Fruit fly (Drosophila melanogaster): Measurements from ENCODE around the gene dpr16.

Gene dpr16

dm6 chr3R:5108034-5108433 lies 42.7 kb upstream of the dpr16 start (continued):
- TF ChIP-seq bigmax (GFP tag; optimal IDR thresholded peaks at IDR 0.05) = peak; percentile 65
- peak; percentile 47; the same call in 1 of the 3 replicates for TF ChIP-seq CG7357 (GFP tag; IDR thresholded peaks at IDR 0.05)
- no peak for TF ChIP-seq D (optimal IDR thresholded peaks at IDR 0.05)
- TF ChIP-seq D (GFP tag; optimal IDR thresholded peaks at IDR 0.05) = peak; percentile 91
- TF ChIP-seq C15 (GFP tag; IDR thresholded peaks at IDR 0.05) = peak; percentile 31; the same call in 1 of the 3 replicates
- TF ChIP-seq exex (tag; optimal IDR thresholded peaks at IDR 0.05) = peak; percentile 70
- TF ChIP-seq her (GFP tag; optimal IDR thresholded peaks at IDR 0.05) = peak; percentile 75
- TF ChIP-seq Oaz (GFP tag; IDR thresholded peaks at IDR 0.05) = no peak
- peak in 1 of 3 experiments; percentile 83 for TF ChIP-seq Stat92E (GFP tag; optimal IDR thresholded peaks at IDR 0.05)
- peak; percentile 93 for TF ChIP-seq CG12769 (tag; optimal IDR thresholded peaks at IDR 0.05)
- TF ChIP-seq dimm (GFP tag; IDR thresholded peaks at IDR 0.05) = no peak
- TF ChIP-seq Ptx1 (GFP tag; IDR thresholded peaks at IDR 0.05) = no peak
- TF ChIP-seq Hr39 (optimal IDR thresholded peaks at IDR 0.05) = no peak
- peak; percentile 85 for TF ChIP-seq CG12219 (GFP tag; optimal IDR thresholded peaks at IDR 0.05)
- peak; percentile 45; the same call in 1 of the 2 replicates for TF ChIP-seq lmd (GFP tag; IDR thresholded peaks at IDR 0.05)
- TF ChIP-seq slbo (GFP tag; IDR thresholded peaks at IDR 0.05) = no peak
- peak; percentile 89 for TF ChIP-seq CG17361 (GFP tag; IDR thresholded peaks at IDR 0.05)
- TF ChIP-seq Asciz (GFP tag; optimal IDR thresholded peaks at IDR 0.05) = peak; percentile 96
- TF ChIP-seq CG14965 (GFP tag; optimal IDR thresholded peaks at IDR 0.05; ENCODE audit: borderline replicate concordance) = peak; percentile 79
- TF ChIP-seq Poxn (GFP tag; IDR thresholded peaks at IDR 0.05) = no peak
- TF ChIP-seq ase (GFP tag; IDR thresholded peaks at IDR 0.05) = no peak
- TF ChIP-seq wdn (GFP tag; IDR thresholded peaks at IDR 0.05) = peak; percentile 46; the same call in 1 of the 2 replicates
- peak; percentile 50 for TF ChIP-seq CG16815 (GFP tag; optimal IDR thresholded peaks at IDR 0.05)
- TF ChIP-seq da (GFP tag; optimal IDR thresholded peaks at IDR 0.05) = peak; percentile 67
- peak; percentile 91 for TF ChIP-seq CG12299 (tag; optimal IDR thresholded peaks at IDR 0.05)
- TF ChIP-seq CG3163 (GFP tag; optimal IDR thresholded peaks at IDR 0.05) = peak; percentile 74
- peak; percentile 60 for TF ChIP-seq E2f2 (GFP tag; IDR thresholded peaks at IDR 0.05)
- TF ChIP-seq z (GFP tag; IDR thresholded peaks at IDR 0.05) = 0 out of 3 replicates have a peak, but pooled peaks have one; percentile 45
- peak; percentile 60 for TF ChIP-seq Mad (GFP tag; optimal IDR thresholded peaks at IDR 0.05)
- peak; percentile 89 for TF ChIP-seq Sox100B (GFP tag; optimal IDR thresholded peaks at IDR 0.05)
- no peak for TF ChIP-seq Rx (GFP tag; IDR thresholded peaks at IDR 0.05)
- no peak for TF ChIP-seq Scr (GFP tag; IDR thresholded peaks at IDR 0.05; ENCODE audit: partially characterized antibody)
- TF ChIP-seq zfh2 (GFP tag; optimal IDR thresholded peaks at IDR 0.05) = no peak
- TF ChIP-seq CG2678 (tag; optimal IDR thresholded peaks at IDR 0.05) = peak; percentile 92
- TF ChIP-seq lola (GFP tag; optimal IDR thresholded peaks at IDR 0.05) = peak in 1 of 3 experiments; percentile 86
- TF ChIP-seq gcm2 (GFP tag; optimal IDR thresholded peaks at IDR 0.05) = peak; percentile 79
- peak; percentile 56 for TF ChIP-seq pum (GFP tag; optimal IDR thresholded peaks at IDR 0.05)
- peak; percentile 85 for TF ChIP-seq p53 (GFP tag; optimal IDR thresholded peaks at IDR 0.05)
- TF ChIP-seq slp2 (GFP tag; optimal IDR thresholded peaks at IDR 0.05) = peak; percentile 33
- TF ChIP-seq kah (GFP tag; optimal IDR thresholded peaks at IDR 0.05) = peak; percentile 57
- TF ChIP-seq ro (GFP tag; IDR thresholded peaks at IDR 0.05) = no peak
- peak; percentile 62 for TF ChIP-seq CG11247 (GFP tag; IDR thresholded peaks at IDR 0.05)
- TF ChIP-seq CG2116 (GFP tag; optimal IDR thresholded peaks at IDR 0.05) = peak; percentile 63
- TF ChIP-seq Myb (GFP tag; optimal IDR thresholded peaks at IDR 0.05) = peak; percentile 44
- peak; percentile 56 for TF ChIP-seq cato (GFP tag; optimal IDR thresholded peaks at IDR 0.05; ENCODE audit: borderline replicate concordance)
- peak; percentile 75 for TF ChIP-seq onecut (GFP tag; IDR thresholded peaks at IDR 0.05)
- TF ChIP-seq CG13775 (GFP tag; optimal IDR thresholded peaks at IDR 0.05) = peak; percentile 65
- TF ChIP-seq Opbp (GFP tag; IDR thresholded peaks at IDR 0.05; ENCODE audit: partially characterized antibody) = no peak
- no peak for TF ChIP-seq hkb (optimal IDR thresholded peaks at IDR 0.05)
- peak; percentile 82 for TF ChIP-seq hkb (GFP tag; IDR thresholded peaks at IDR 0.05)
- peak; percentile 61 for TF ChIP-seq kay (GFP tag; optimal IDR thresholded peaks at IDR 0.05)
- peak; percentile 89 for TF ChIP-seq CG12744 (GFP tag; optimal IDR thresholded peaks at IDR 0.05)

Data from whole organism, embryonic.